Worm (Caenorhabditis elegans): ENCODE measurements around the gene C16D2.3.

C16D2.3 gene

ce11 chrII:9116404-9116803, 21.5 kb upstream of the C16D2.3 start (continued):
- TF ChIP-seq nhr-76 (tag; optimal IDR thresholded peaks at IDR 0.05) (no peak), ceh-20 (GFP tag; IDR thresholded peaks at IDR 0.05) (no peak), ceh-28 (tag; optimal IDR thresholded peaks at IDR 0.05) (no peak), ztf-7 (tag; optimal IDR thresholded peaks at IDR 0.05) (no peak), egl-27 (tag; optimal IDR thresholded peaks at IDR 0.05) (no peak), dmd-6 (GFP tag; IDR thresholded peaks at IDR 0.05) (peak; percentile 59), nhr-102 (tag; optimal IDR thresholded peaks at IDR 0.05) (no peak), ceh-62 (tag; optimal IDR thresholded peaks at IDR 0.05) (no peak), madf-5 (GFP tag; IDR thresholded peaks at IDR 0.05) (no peak), nhr-237 (tag; optimal IDR thresholded peaks at IDR 0.05) (no peak), dve-1 (tag; optimal IDR thresholded peaks at IDR 0.05; ENCODE audit: insufficient read depth) (peak; percentile 46), nhr-41 (GFP tag; IDR thresholded peaks at IDR 0.05) (no peak), nhr-6 (tag; optimal IDR thresholded peaks at IDR 0.05) (peak; percentile 66), mdt-29 (GFP tag; IDR thresholded peaks at IDR 0.05) (no peak), lin-13 (GFP tag; optimal IDR thresholded peaks at IDR 0.05) (no peak), ceh-32 (tag; optimal IDR thresholded peaks at IDR 0.05; ENCODE audit: poor library complexity) (no peak), nhr-11 (tag; optimal IDR thresholded peaks at IDR 0.05) (no peak), lin-39 (tag; optimal IDR thresholded peaks at IDR 0.05) (no peak), lin-1 (GFP tag; IDR thresholded peaks at IDR 0.05) (no peak), unc-130 (GFP tag; optimal IDR thresholded peaks at IDR 0.05) (no peak), nhr-48 (tag; optimal IDR thresholded peaks at IDR 0.05) (no peak), tag-97 (GFP tag; IDR thresholded peaks at IDR 0.05) (no peak), mxl-2 (GFP tag; conservative IDR thresholded peaks at IDR 0.05) (no peak), hif-1 (tag; optimal IDR thresholded peaks at IDR 0.05) (no peak), daf-8 (GFP tag; IDR thresholded peaks at IDR 0.05) (no peak), mep-1 (tag; optimal IDR thresholded peaks at IDR 0.05) (peak; percentile 9), lin-38 (GFP tag; IDR thresholded peaks at IDR 0.05) (no peak), mxl-3 (GFP tag; optimal IDR thresholded peaks at IDR 0.05) (peak; percentile 27), R02D3.7 (tag; optimal IDR thresholded peaks at IDR 0.05) (no peak), set-16 (GFP tag; IDR thresholded peaks at IDR 0.05) (no peak), F26F4.8 (GFP tag; conservative IDR thresholded peaks at IDR 0.05) (no peak), mes-2 (tag; optimal IDR thresholded peaks at IDR 0.05; ENCODE audit: poor library complexity, severe bottlenecking) (no peak), attf-4 (tag; optimal IDR thresholded peaks at IDR 0.05) (no peak), ceh-44 (GFP tag; IDR thresholded peaks at IDR 0.05) (no peak), daf-16 (GFP tag; optimal IDR thresholded peaks at IDR 0.05) (no peak), daf-16 (tag; optimal IDR thresholded peaks at IDR 0.05) (peak; percentile 41), snpc-1.2 (GFP tag; IDR thresholded peaks at IDR 0.05) (no peak), pqm-1 (tag; optimal IDR thresholded peaks at IDR 0.05) (peak; percentile 77), ZK546.5 (tag; optimal IDR thresholded peaks at IDR 0.05) (no peak), nhr-77 (tag; optimal IDR thresholded peaks at IDR 0.05) (peak; percentile 22), Y5F2A.4 (GFP tag; optimal IDR thresholded peaks at IDR 0.05) (no peak), dpl-1 (GFP tag; optimal IDR thresholded peaks at IDR 0.05) (no peak), hlh-30 (tag; optimal IDR thresholded peaks at IDR 0.05; ENCODE audit: insufficient read depth) (no peak)

ce11 chrII:9117789-9118242, 20.1 kb upstream of the C16D2.3 start:
- TF ChIP-seq unc-62 (GFP tag; optimal IDR thresholded peaks at IDR 0.05 in 1 of 2) (peak in 1 of 2 experiments; percentile 34), unc-62 (tag; optimal IDR thresholded peaks at IDR 0.05) (no peak), nhr-28 (tag; optimal IDR thresholded peaks at IDR 0.05) (peak; percentile 75), ceh-62 (tag; optimal IDR thresholded peaks at IDR 0.05) (no peak), nhr-77 (tag; optimal IDR thresholded peaks at IDR 0.05) (peak; percentile 70), pqm-1 (tag; optimal IDR thresholded peaks at IDR 0.05) (peak; percentile 91), nhr-11 (tag; optimal IDR thresholded peaks at IDR 0.05) (peak; percentile 8), daf-19 (GFP tag; conservative IDR thresholded peaks at IDR 0.05) (0 out of 2 replicates have a peak, but pooled peaks have one; percentile 55), F49E8.2 (tag; optimal IDR thresholded peaks at IDR 0.05; ENCODE audit: borderline replicate concordance) (no peak), dmd-6 (GFP tag; IDR thresholded peaks at IDR 0.05) (peak; percentile 59), dve-1 (tag; optimal IDR thresholded peaks at IDR 0.05; ENCODE audit: insufficient read depth) (peak; percentile 59), mep-1 (tag; optimal IDR thresholded peaks at IDR 0.05) (peak; percentile 70), T20F7.1 (GFP tag; optimal IDR thresholded peaks at IDR 0.05) (peak; percentile 5), lin-15B (tag; optimal IDR thresholded peaks at IDR 0.05) (no peak), daf-16 (GFP tag; optimal IDR thresholded peaks at IDR 0.05) (no peak), daf-16 (tag; optimal IDR thresholded peaks at IDR 0.05) (peak; percentile 60), zfp-3 (GFP tag; conservative IDR thresholded peaks at IDR 0.05) (no peak), ces-1 (GFP tag; optimal IDR thresholded peaks at IDR 0.05) (peak; percentile 52), nhr-48 (tag; optimal IDR thresholded peaks at IDR 0.05) (peak; percentile 58)
